Worm (Caenorhabditis elegans): ENCODE data around the gene T05G5.1.

- TF ChIP-seq pqm-1 (tag; optimal IDR thresholded peaks at IDR 0.05) (no peak), skn-1 (tag; optimal IDR thresholded peaks at IDR 0.05) (no peak), lin-13 (GFP tag; optimal IDR thresholded peaks at IDR 0.05) (no peak), mef-2 (tag; optimal IDR thresholded peaks at IDR 0.05) (no peak), ztf-11 (tag; optimal IDR thresholded peaks at IDR 0.05) (no peak)
Observed at ce11 chrIII:9786776-9787175, 43.6 kb upstream of the T05G5.1 start.
